Fruit fly (Drosophila melanogaster) whole organism, adult: ENCODE results near the gene Elo68beta.
A peak's percentile ranks its signal among the peaks of the same experiment; 100 is the strongest.

Experiments used
- CG11617 ChIP-seq: fragments of 200-800 bp; sonication (Bioruptor generic); optimal IDR thresholded peaks from 2 replicates; lab custom pipeline; 2017; ENCODE audit warnings: mild to moderate bottlenecking, missing biosample characterization, missing genetic modification reagents, missing genetic modification characterization
- CG14711 ChIP-seq: fragments of 200-800 bp; sonication (Bioruptor generic); optimal IDR thresholded peaks from 2 replicates; lab custom pipeline; 2018; ENCODE audit warnings: missing biosample characterization, mild to moderate bottlenecking, missing genetic modification characterization, moderate library complexity
- CG1620 ChIP-seq: fragments of 200-800 bp; sonication (Bioruptor generic); optimal IDR thresholded peaks from 2 replicates; lab custom pipeline; 2016; ENCODE audit warnings: missing biosample characterization, missing genetic modification characterization
- CG7045 ChIP-seq: fragments of 200-800 bp; sonication (Bioruptor generic); optimal IDR thresholded peaks from 2 replicates; lab custom pipeline; 2017; ENCODE audit warnings: missing biosample characterization, mild to moderate bottlenecking, missing genetic modification characterization
- CG7101 ChIP-seq: fragments of 200-800 bp; sonication (Bioruptor generic); optimal IDR thresholded peaks from 2 replicates; lab custom pipeline; 2018; ENCODE audit warnings: missing biosample characterization, mild to moderate bottlenecking, missing genetic modification characterization, moderate library complexity
- Crg-1 ChIP-seq: fragments of 200-800 bp; sonication (Bioruptor generic); optimal IDR thresholded peaks from 2 replicates; lab custom pipeline; 2016; ENCODE audit warnings: missing biosample characterization, missing genetic modification characterization
- Hr96 ChIP-seq: fragments of 200-800 bp; sonication (Bioruptor generic); optimal IDR thresholded peaks from 2 replicates; lab custom pipeline; 2016; ENCODE audit warnings: missing biosample characterization, missing genetic modification characterization
- bab1 ChIP-seq: fragments of 200-800 bp; sonication (Bioruptor generic); optimal IDR thresholded peaks from 3 replicates; lab custom pipeline; 2019; ENCODE audit warnings: missing biosample characterization, mild to moderate bottlenecking, missing genetic modification characterization, moderate library complexity
- cic ChIP-seq: fragments of 200-800 bp; sonication (Bioruptor generic); optimal IDR thresholded peaks from 2 replicates; lab custom pipeline; 2017; ENCODE audit warnings: missing biosample characterization, mild to moderate bottlenecking, missing genetic modification characterization, moderate library complexity
- kay ChIP-seq: fragments of 200-800 bp; sonication (Bioruptor generic); peaks from one replicate; lab custom pipeline; 2016; ENCODE audit warnings: missing biosample characterization, missing genetic modification characterization, borderline replicate concordance
- ovo ChIP-seq: fragments of 200-800 bp; sonication (Bioruptor generic); optimal IDR thresholded peaks from 2 replicates; lab custom pipeline; 2016; ENCODE audit warnings: missing biosample characterization, missing genetic modification characterization

DNA sequence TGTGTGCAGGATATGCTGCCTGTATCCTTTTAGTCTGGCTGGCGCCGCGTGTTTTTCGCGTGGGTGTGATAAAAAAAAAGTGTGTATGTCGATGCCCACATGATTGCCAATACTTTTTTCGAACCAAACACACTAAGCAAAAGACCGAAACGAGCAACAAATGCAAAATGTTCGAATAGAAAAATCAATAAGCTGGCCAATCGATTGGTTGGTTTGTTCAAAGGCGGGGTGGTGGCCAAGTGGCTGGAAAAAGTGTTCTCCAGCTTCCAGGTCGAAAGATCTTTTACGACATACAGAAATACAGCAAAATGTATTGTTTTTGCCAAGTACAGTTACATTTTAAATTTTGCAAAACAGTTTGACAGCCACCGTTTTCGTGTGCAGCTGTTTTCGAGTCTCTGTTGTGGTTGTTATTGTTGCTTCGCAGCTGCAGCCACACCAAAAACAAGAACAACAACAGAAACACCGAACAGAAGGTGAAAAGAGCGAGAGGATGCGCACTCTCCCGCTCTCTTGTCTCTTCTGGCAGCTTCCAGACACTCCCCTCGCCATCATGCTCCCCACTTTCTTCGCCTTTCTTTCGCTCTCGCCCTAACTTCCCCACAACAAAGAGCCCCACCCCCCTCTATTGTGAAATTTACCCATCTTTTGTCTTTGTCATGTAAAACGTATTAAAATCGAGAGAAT is 22.2 kb upstream of the Elo68beta start:
- TF ChIP-seq bab1 (GFP tag; lab: Kevin White, UChicago), result no peak
- TF ChIP-seq kay, result no peak
- TF ChIP-seq ovo (GFP tag; lab: Kevin White, UChicago), result peak; percentile 24
- TF ChIP-seq Hr96 (GFP tag; lab: Kevin White, UChicago), result no peak
- no peak for TF ChIP-seq Crg-1
- no peak for TF ChIP-seq CG14711 (tag; lab: Kevin White, UChicago)
- no peak for TF ChIP-seq CG11617
- no peak for TF ChIP-seq cic
- no peak for TF ChIP-seq CG7045
- no peak for TF ChIP-seq CG1620 (GFP tag; lab: Kevin White, UChicago)
- TF ChIP-seq CG7101 (tag; lab: Kevin White, UChicago), result no peak
